Worm (Caenorhabditis elegans) whole organism, L1 larva: ENCODE measurements around the gene R05H5.7.

Experiments
- C34B4.2 ChIP-seq: sonication (generic microtip); optimal IDR thresholded peaks from 2 replicates; lab custom pipeline; 2017; ENCODE audit warnings: mild to moderate bottlenecking, missing genetic modification characterization, missing compliant biosample characterization
- ama-1 ChIP-seq: fragments of 150-350 bp; optimal IDR thresholded peaks from 2 replicates; lab custom pipeline; 2014
- ceh-82 ChIP-seq, 3 experiments: fragments of 150-350 bp in 1 of 3; sonication (generic microtip) in 2 of 3; optimal IDR thresholded peaks; 2 replicates each; lab custom pipeline; 2014 to 2017; ENCODE audit warnings: missing biosample characterization in 3 of 3, missing genetic modification characterization in 3 of 3
- ceh-90 ChIP-seq: sonication (generic microtip); optimal IDR thresholded peaks from 2 replicates; lab custom pipeline; 2016; ENCODE audit warnings: missing genetic modification characterization, missing compliant biosample characterization
- elt-2 ChIP-seq: sonication (generic microtip); optimal IDR thresholded peaks from 2 replicates; lab custom pipeline; 2016; ENCODE audit warnings: missing genetic modification characterization, mild to moderate bottlenecking, inconsistent platforms, missing compliant biosample characterization, missing genetic modification reagents
- lir-3 ChIP-seq: sonication (generic microtip); optimal IDR thresholded peaks from 2 replicates; lab custom pipeline; 2016; ENCODE audit warnings: mild to moderate bottlenecking, missing genetic modification characterization, moderate library complexity, missing compliant biosample characterization; ENCODE audit not compliant: poor library complexity
- nhr-76 ChIP-seq: sonication (generic microtip); optimal IDR thresholded peaks from 2 replicates; lab custom pipeline; 2017; ENCODE audit warnings: missing biosample characterization, missing genetic modification characterization
- nhr-77 ChIP-seq: fragments of 150-350 bp; optimal IDR thresholded peaks from 2 replicates; lab custom pipeline; 2014; ENCODE audit warnings: missing biosample characterization, missing genetic modification characterization
- unc-62 ChIP-seq: fragments of 150-350 bp; optimal IDR thresholded peaks from 2 replicates; lab custom pipeline; 2014; ENCODE audit warnings: missing biosample characterization, missing genetic modification reagents, missing genetic modification characterization
- vab-15 ChIP-seq: sonication (generic microtip); optimal IDR thresholded peaks from 2 replicates; lab custom pipeline; 2017; ENCODE audit warnings: missing genotype, mild to moderate bottlenecking, missing genetic modification characterization, missing compliant biosample characterization
- ztf-4 ChIP-seq: fragments of 150-350 bp; optimal IDR thresholded peaks from 2 replicates; lab custom pipeline; 2014; ENCODE audit warnings: missing biosample characterization, missing genetic modification characterization

- TF ChIP-seq ceh-82 (tag; optimal IDR thresholded peaks at IDR 0.05; lab: Kevin White, UChicago) (peak in 1 of 3 experiments; percentile 27), unc-62 (GFP tag; lab: Kevin White, UChicago) (no peak), lir-3 (no peak), ztf-4 (tag; lab: Kevin White, UChicago) (no peak), C34B4.2 (tag; lab: Kevin White, UChicago) (no peak), ama-1 (no peak), ceh-90 (tag; lab: Kevin White, UChicago) (no peak), vab-15 (tag; lab: Kevin White, UChicago) (no peak), nhr-76 (no peak), elt-2 (tag; lab: Kevin White, UChicago) (no peak), nhr-77 (no peak)
These were observed 10.0 kb downstream of the R05H5.7 start for ce11 chrII:10202275-10202674.
